Worm (Caenorhabditis elegans) whole organism, L2 larva: ENCODE data around the gene C37C3.10.

Experiments
- aly-2 ChIP-seq: fragments of 150-350 bp; optimal IDR thresholded peaks from 2 replicates; lab custom pipeline; 2014; ENCODE audit warnings: missing biosample characterization, missing genetic modification characterization
- elt-1 ChIP-seq: fragments of 150-350 bp; optimal IDR thresholded peaks from 2 replicates; lab custom pipeline; 2014; ENCODE audit warnings: missing biosample characterization, missing genetic modification characterization
- fos-1 ChIP-seq: fragments of 150-350 bp; optimal IDR thresholded peaks from 2 replicates; lab custom pipeline; 2014; ENCODE audit warnings: missing biosample characterization, missing genetic modification characterization
- nhr-129 ChIP-seq: fragments of 150-350 bp; optimal IDR thresholded peaks from 2 replicates; lab custom pipeline; 2014; ENCODE audit warnings: missing biosample characterization, missing genetic modification characterization
- nhr-21 ChIP-seq: fragments of 150-350 bp; optimal IDR thresholded peaks from 2 replicates; lab custom pipeline; 2014; ENCODE audit warnings: missing biosample characterization, missing genetic modification characterization
- nhr-23 ChIP-seq: fragments of 150-350 bp; optimal IDR thresholded peaks from 2 replicates; lab custom pipeline; 2014; ENCODE audit warnings: missing biosample characterization, missing genetic modification reagents, missing genetic modification characterization
- nhr-6 ChIP-seq: fragments of 150-350 bp; optimal IDR thresholded peaks from 2 replicates; lab custom pipeline; 2014; ENCODE audit warnings: missing biosample characterization, missing genetic modification characterization
- sem-4 ChIP-seq: fragments of 150-350 bp; optimal IDR thresholded peaks from 2 replicates; lab custom pipeline; 2014; ENCODE audit warnings: missing biosample characterization, missing genetic modification reagents, missing genetic modification characterization
- skn-1 ChIP-seq: sonication (generic microtip); optimal IDR thresholded peaks from 2 replicates; lab custom pipeline; 2017; ENCODE audit warnings: missing biosample characterization, missing genetic modification characterization
- sma-3 ChIP-seq: sonication (generic microtip); optimal IDR thresholded peaks from 2 replicates; lab custom pipeline; 2016; ENCODE audit warnings: missing genetic modification reagents, missing genetic modification characterization, missing compliant biosample characterization
- snpc-4 ChIP-seq: fragments of 150-350 bp; optimal IDR thresholded peaks from 2 replicates; lab custom pipeline; 2014; ENCODE audit warnings: missing biosample characterization, missing genetic modification characterization
- unc-39 ChIP-seq: fragments of 150-350 bp; optimal IDR thresholded peaks from 2 replicates; lab custom pipeline; 2014; ENCODE audit warnings: missing biosample characterization, missing genetic modification characterization

ce11 chrV:7908431-7908830 lies 45.6 kb upstream of the C37C3.10 start:
- TF ChIP-seq elt-1 (tag; lab: Kevin White, UChicago) (no peak), nhr-21 (tag; lab: Kevin White, UChicago) (no peak), nhr-6 (tag; lab: Kevin White, UChicago) (no peak), sem-4 (tag; lab: Kevin White, UChicago) (no peak), fos-1 (tag; lab: Kevin White, UChicago) (no peak), aly-2 (tag; lab: Kevin White, UChicago) (no peak), unc-39 (no peak), sma-3 (no peak), snpc-4 (tag; lab: Kevin White, UChicago) (no peak), skn-1 (no peak), nhr-129 (tag; lab: Kevin White, UChicago) (no peak), nhr-23 (tag; lab: Kevin White, UChicago) (no peak)
